Fruit fly (Drosophila melanogaster) whole organism: ENCODE results near the gene Blos3.

ENCODE experiments used
- CG8478 ChIP-seq: fragments of >200 bp; optimal IDR thresholded peaks from 2 replicates; lab custom pipeline; 2018; ENCODE audit warnings: inconsistent platforms
- EcR ChIP-seq, 2 experiments: fragments of >200 bp; optimal IDR thresholded peaks; 2 replicates each; lab custom pipeline; 2017; ENCODE audit warnings: missing biosample characterization in 2 of 2, missing genetic modification characterization in 2 of 2, missing genetic modification reagents in 2 of 2
- pan ChIP-seq: fragments of >200 bp; optimal IDR thresholded peaks from 2 replicates; lab custom pipeline; 2017
- psq ChIP-seq: fragments of >200 bp; optimal IDR thresholded peaks from 2 replicates; lab custom pipeline; 2017
- usp ChIP-seq: fragments of >200 bp; optimal IDR thresholded peaks from 2 replicates; lab custom pipeline; 2017; ENCODE audit warnings: missing biosample characterization, missing genetic modification characterization, mixed read lengths

- TF ChIP-seq pan = no peak
- no peak for TF ChIP-seq psq (lab: Kevin White, UChicago)
- TF ChIP-seq CG8478 (lab: Kevin White, UChicago) = no peak
- no peak for TF ChIP-seq EcR (GFP tag; optimal IDR thresholded peaks at IDR 0.05; lab: Kevin White, UChicago)
- no peak for TF ChIP-seq usp (GFP tag; lab: Kevin White, UChicago)
Measured at dm6 chr3L:18834924-18835323, 35.1 kb upstream of the Blos3 start.
